Fruit fly (Drosophila melanogaster) whole organism, prepupa: ENCODE measurements around the gene Pus1.
A peak's percentile ranks its signal among the peaks of the same experiment; 100 is the strongest.

Experiments used
- Blimp-1 ChIP-seq: fragments of 200-800 bp; sonication (Bioruptor generic); optimal IDR thresholded peaks from 3 replicates; lab custom pipeline; 2017; ENCODE audit warnings: missing biosample characterization, missing genetic modification characterization, mild to moderate bottlenecking, moderate library complexity, missing genetic modification reagents
- CG10631 ChIP-seq: fragments of 200-800 bp; sonication (Bioruptor generic); optimal IDR thresholded peaks from 2 replicates; lab custom pipeline; 2016; ENCODE audit warnings: missing biosample characterization, missing genetic modification characterization
- CG10669 ChIP-seq: fragments of 200-800 bp; sonication (Bioruptor generic); optimal IDR thresholded peaks from 3 replicates; lab custom pipeline; 2018; ENCODE audit warnings: missing biosample characterization, mild to moderate bottlenecking, missing genetic modification characterization, moderate library complexity
- CG11762 ChIP-seq: fragments of 200-800 bp; sonication (Bioruptor generic); optimal IDR thresholded peaks from 3 replicates; lab custom pipeline; 2016; ENCODE audit warnings: missing biosample characterization, missing genetic modification characterization; ENCODE audit not compliant: insufficient read depth
- CG1621 ChIP-seq: fragments of 200-800 bp; sonication (Bioruptor generic); optimal IDR thresholded peaks from 3 replicates; lab custom pipeline; 2018; ENCODE audit warnings: missing biosample characterization, mild to moderate bottlenecking, missing genetic modification characterization
- CG16779 ChIP-seq: fragments of 200-800 bp; sonication (Bioruptor generic); optimal IDR thresholded peaks from 3 replicates; lab custom pipeline; 2017; ENCODE audit warnings: missing biosample characterization, mild to moderate bottlenecking, missing genetic modification characterization
- CG3032 ChIP-seq: fragments of 200-800 bp; optimal IDR thresholded peaks from 2 replicates; lab custom pipeline; 2019; ENCODE audit warnings: missing biosample characterization, mild to moderate bottlenecking, missing genetic modification characterization, moderate library complexity
- CG31627 ChIP-seq: fragments of 200-800 bp; sonication (Bioruptor generic); optimal IDR thresholded peaks from 3 replicates; lab custom pipeline; 2016; ENCODE audit warnings: missing biosample characterization, missing genetic modification characterization
- CG34406 ChIP-seq: fragments of 200-800 bp; sonication (Bioruptor generic); optimal IDR thresholded peaks from 3 replicates; lab custom pipeline; 2016; ENCODE audit warnings: missing biosample characterization, missing genetic modification characterization
- CG6792 ChIP-seq: fragments of 200-800 bp; sonication (Bioruptor generic); optimal IDR thresholded peaks from 3 replicates; lab custom pipeline; 2016; ENCODE audit warnings: missing biosample characterization, missing genetic modification characterization
- CG8319 ChIP-seq: fragments of 200-800 bp; sonication (Bioruptor generic); optimal IDR thresholded peaks from 3 replicates; lab custom pipeline; 2016; ENCODE audit warnings: missing biosample characterization, missing genetic modification characterization
- CG8632 ChIP-seq: fragments of 200-800 bp; sonication (Bioruptor generic); optimal IDR thresholded peaks from 3 replicates; lab custom pipeline; 2016; ENCODE audit warnings: missing biosample characterization, missing genetic modification characterization
- CG9139 ChIP-seq: fragments of 200-800 bp; sonication (Bioruptor generic); optimal IDR thresholded peaks from 3 replicates; lab custom pipeline; 2017; ENCODE audit warnings: missing biosample characterization, mild to moderate bottlenecking, missing genetic modification characterization
- Eip75B ChIP-seq: fragments of 200-800 bp; sonication (Bioruptor generic); optimal IDR thresholded peaks from 3 replicates; lab custom pipeline; 2016; ENCODE audit warnings: missing biosample characterization, missing genetic modification characterization
- Eip93F ChIP-seq: fragments of 200-800 bp; sonication (Bioruptor generic); optimal IDR thresholded peaks from 2 replicates; lab custom pipeline; 2016; ENCODE audit warnings: missing biosample characterization, mild to moderate bottlenecking, missing genetic modification characterization
- Ets21C ChIP-seq: fragments of 200-800 bp; sonication (Bioruptor generic); optimal IDR thresholded peaks from 3 replicates; lab custom pipeline; 2016; ENCODE audit warnings: missing biosample characterization, missing genetic modification characterization
- Gug ChIP-seq: fragments of 200-800 bp; sonication (Bioruptor generic); IDR thresholded peaks from 2 replicates; pipeline ENCODE4 v1.3.6; 2022; ENCODE audit warnings: missing biosample characterization, missing genetic modification characterization
- Hr38 ChIP-seq: sonication (Bioruptor generic); optimal IDR thresholded peaks from 2 replicates; lab custom pipeline; 2016; ENCODE audit warnings: missing biosample characterization, missing genetic modification characterization
- Hr39 ChIP-seq: fragments of 200-800 bp; sonication (Bioruptor generic); optimal IDR thresholded peaks from 2 replicates; lab custom pipeline; 2016; ENCODE audit warnings: missing biosample characterization, missing genetic modification characterization
- Lpt ChIP-seq: fragments of 200-800 bp; sonication (Bioruptor generic); optimal IDR thresholded peaks from 3 replicates; lab custom pipeline; 2016; ENCODE audit warnings: missing biosample characterization, missing genetic modification characterization
- Met ChIP-seq: fragments of 200-800 bp; sonication (Bioruptor generic); optimal IDR thresholded peaks from 3 replicates; lab custom pipeline; 2016; ENCODE audit warnings: missing biosample characterization, missing genetic modification characterization
- OdsH ChIP-seq: fragments of 200-800 bp; sonication (Bioruptor generic); optimal IDR thresholded peaks from 3 replicates; lab custom pipeline; 2016; ENCODE audit warnings: missing biosample characterization, missing genetic modification characterization
- Smox ChIP-seq: fragments of 200-800 bp; sonication (Bioruptor generic); optimal IDR thresholded peaks from 3 replicates; lab custom pipeline; 2016; ENCODE audit warnings: missing biosample characterization, missing genetic modification characterization
- Sox102F ChIP-seq: fragments of 200-800 bp; sonication (Bioruptor generic); optimal IDR thresholded peaks from 2 replicates; lab custom pipeline; 2016; ENCODE audit warnings: missing biosample characterization, mild to moderate bottlenecking, missing genetic modification characterization
- achi ChIP-seq: fragments of 200-800 bp; sonication (Bioruptor generic); optimal IDR thresholded peaks from 3 replicates; lab custom pipeline; 2016; ENCODE audit warnings: missing biosample characterization, missing genetic modification characterization
- acj6 ChIP-seq: fragments of 200-800 bp; sonication (Bioruptor generic); optimal IDR thresholded peaks from 3 replicates; lab custom pipeline; 2016; ENCODE audit warnings: missing biosample characterization, missing genetic modification characterization
- cyc ChIP-seq: fragments of 200-800 bp; sonication (Bioruptor generic); optimal IDR thresholded peaks from 3 replicates; lab custom pipeline; 2016; ENCODE audit warnings: missing biosample characterization, missing genetic modification characterization
- dac ChIP-seq: fragments of 200-800 bp; sonication (Bioruptor generic); optimal IDR thresholded peaks from 2 replicates; lab custom pipeline; 2017; ENCODE audit warnings: missing biosample characterization, mild to moderate bottlenecking, missing genetic modification characterization
- dsx ChIP-seq: fragments of 200-800 bp; optimal IDR thresholded peaks from 3 replicates; lab custom pipeline; 2019; ENCODE audit warnings: missing biosample characterization, mild to moderate bottlenecking, missing genetic modification characterization, moderate library complexity; ENCODE audit not compliant: poor library complexity, severe bottlenecking
- eg ChIP-seq: fragments of 200-800 bp; sonication (Bioruptor generic); IDR thresholded peaks from 3 replicates; pipeline ENCODE4 v1.3.6; 2022; ENCODE audit warnings: missing biosample characterization, missing genetic modification characterization
- esn ChIP-seq: fragments of 200-800 bp; sonication (Bioruptor generic); optimal IDR thresholded peaks from 2 replicates; lab custom pipeline; 2016; ENCODE audit warnings: missing biosample characterization, mild to moderate bottlenecking, missing genetic modification characterization, moderate library complexity
- fkh ChIP-seq: fragments of 200-800 bp; sonication (Bioruptor generic); optimal IDR thresholded peaks from 3 replicates; lab custom pipeline; 2017; ENCODE audit warnings: missing biosample characterization, mild to moderate bottlenecking, missing genetic modification characterization, moderate library complexity
- lz ChIP-seq: fragments of 200-800 bp; sonication (Bioruptor generic); optimal IDR thresholded peaks from 3 replicates; lab custom pipeline; 2016; ENCODE audit warnings: missing biosample characterization, missing genetic modification characterization
- net ChIP-seq: fragments of 200-800 bp; sonication (Bioruptor generic); optimal IDR thresholded peaks from 3 replicates; lab custom pipeline; 2016; ENCODE audit warnings: missing biosample characterization, missing genetic modification characterization
- pdm3 ChIP-seq: fragments of 200-800 bp; sonication (Bioruptor generic); optimal IDR thresholded peaks from 3 replicates; lab custom pipeline; 2016; ENCODE audit warnings: missing biosample characterization, missing genetic modification characterization
- salr ChIP-seq, 2 experiments: fragments of 200-800 bp; sonication (Bioruptor generic); optimal IDR thresholded peaks; 3 replicates each; lab custom pipeline; 2016 to 2018; ENCODE audit warnings: missing biosample characterization in 2 of 2, missing genetic modification characterization in 2 of 2, mild to moderate bottlenecking in 1 of 2
- ss ChIP-seq, 2 experiments: fragments of 200-800 bp; sonication (Bioruptor generic); optimal IDR thresholded peaks; 2 replicates in 1 of 2; 3 replicates in 1 of 2; lab custom pipeline; 2017 to 2018; ENCODE audit warnings: mild to moderate bottlenecking in 2 of 2, missing biosample characterization in 2 of 2, missing genetic modification characterization in 2 of 2, moderate library complexity in 1 of 2
- svp ChIP-seq: fragments of 200-800 bp; sonication (Bioruptor generic); peaks from one replicate; lab custom pipeline; 2016; ENCODE audit warnings: missing biosample characterization, missing genetic modification characterization

Pus1 gene

dm6 chr3R:20560019-20560667 lies 32.3 kb downstream of the Pus1 start, which contains the start of gene CG15922 (continued):
- TF ChIP-seq CG16779 (tag; lab: Kevin White, UChicago) (no peak), net (GFP tag; lab: Kevin White, UChicago) (peak; percentile 44), dsx (GFP tag; lab: Kevin White, UChicago) (no peak), CG8632 (GFP tag; lab: Kevin White, UChicago) (no peak), CG3032 (no peak), OdsH (GFP tag; lab: Kevin White, UChicago) (peak; percentile 38), Hr38 (GFP tag; lab: Kevin White, UChicago) (no peak), CG9139 (GFP tag; lab: Kevin White, UChicago) (peak; percentile 57), Lpt (GFP tag; lab: Kevin White, UChicago) (no peak), Sox102F (GFP tag; lab: Kevin White, UChicago) (no peak), cyc (GFP tag; lab: Kevin White, UChicago) (no peak), CG8319 (GFP tag; lab: Kevin White, UChicago) (no peak), Hr39 (GFP tag; lab: Kevin White, UChicago) (peak; percentile 7), salr (GFP tag; optimal IDR thresholded peaks at IDR 0.05; lab: Kevin White, UChicago) (peak in 1 of 2 experiments; percentile 49), Smox (no peak), eg (GFP tag; lab: Robert Waterston, UW) (peak; percentile 44; the same call in 2 of the 3 replicates), CG11762 (GFP tag; lab: Kevin White, UChicago) (no peak), CG10631 (GFP tag; lab: Kevin White, UChicago) (peak; percentile 18), dac (no peak), CG34406 (GFP tag; lab: Kevin White, UChicago) (no peak), CG6792 (GFP tag; lab: Kevin White, UChicago) (no peak), Eip93F (no peak), ss (GFP tag; optimal IDR thresholded peaks at IDR 0.05; lab: Kevin White, UChicago) (peak in 1 of 2 experiments; percentile 41), Ets21C (GFP tag; lab: Kevin White, UChicago) (no peak), CG10669 (peak; percentile 11), CG31627 (no peak), Blimp-1 (no peak), acj6 (GFP tag; lab: Kevin White, UChicago) (no peak), lz (no peak), achi (GFP tag; lab: Kevin White, UChicago) (no peak), fkh (GFP tag; lab: Kevin White, UChicago) (peak; percentile 55), Eip75B (GFP tag; lab: Kevin White, UChicago) (no peak)

DNA sequence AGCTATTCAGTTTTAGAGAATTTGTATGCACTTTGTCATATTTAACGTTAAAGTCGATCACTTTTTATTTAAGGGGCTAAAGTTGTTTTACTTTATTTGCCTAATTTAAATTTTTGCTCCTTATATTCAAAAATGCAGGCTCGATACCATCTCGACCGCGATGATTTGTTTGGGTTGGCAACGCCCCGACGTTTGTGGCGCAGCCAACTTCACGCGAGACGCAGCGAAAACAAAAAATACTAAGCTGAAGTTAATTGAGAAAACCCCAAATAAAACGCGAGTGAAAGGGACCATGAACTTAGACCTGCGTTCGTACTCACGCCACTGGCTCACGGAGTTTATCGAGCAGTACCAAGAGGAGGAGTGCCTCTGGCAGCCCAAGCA lies 34.4 kb downstream of the Pus1 start:
- TF ChIP-seq CG3032 (no peak), CG1621 (tag; lab: Kevin White, UChicago) (no peak), Met (GFP tag; lab: Kevin White, UChicago) (peak; percentile 6), Sox102F (GFP tag; lab: Kevin White, UChicago) (no peak), Gug (GFP tag; lab: Robert Waterston, UW) (no peak), esn (GFP tag; lab: Kevin White, UChicago) (peak; percentile 10), pdm3 (GFP tag; lab: Kevin White, UChicago) (no peak), Lpt (GFP tag; lab: Kevin White, UChicago) (no peak), salr (GFP tag; optimal IDR thresholded peaks at IDR 0.05; lab: Kevin White, UChicago) (peak in 1 of 2 experiments; percentile 3), CG11762 (GFP tag; lab: Kevin White, UChicago) (no peak), CG10631 (GFP tag; lab: Kevin White, UChicago) (peak; percentile 9), cyc (GFP tag; lab: Kevin White, UChicago) (no peak), svp (peak; percentile 71)
- TF ChIP-seq, all 60 proteins: peak for 5
